Worm (Caenorhabditis elegans): ENCODE results near the gene M142.5.

DNA sequence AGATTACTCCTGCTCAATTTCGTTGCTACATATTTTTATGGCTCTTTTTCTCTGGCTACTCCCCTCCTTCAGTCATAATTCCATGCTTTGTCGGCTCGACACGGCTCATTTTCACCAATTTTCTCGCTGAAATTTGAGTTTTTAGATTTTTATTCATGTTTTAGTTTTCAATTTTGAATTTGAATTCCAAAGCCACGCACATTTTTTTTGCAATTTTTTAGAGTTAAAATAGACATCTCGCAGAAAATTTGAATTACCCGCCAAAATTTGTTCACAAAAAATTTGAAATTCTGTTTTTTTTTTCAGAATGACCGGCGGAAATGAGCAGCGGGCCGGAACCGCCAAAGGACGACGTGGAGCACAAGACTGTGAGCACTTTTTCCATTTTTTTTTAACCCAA is 28.7 kb upstream of the M142.5 start, which contains the start of gene unc-119:
- TF ChIP-seq lin-15B (tag; optimal IDR thresholded peaks at IDR 0.05) (no peak), fos-1 (tag; optimal IDR thresholded peaks at IDR 0.05) (no peak), tbx-2 (tag; optimal IDR thresholded peaks at IDR 0.05) (no peak), elt-1 (tag; optimal IDR thresholded peaks at IDR 0.05) (no peak), jun-1 (tag; optimal IDR thresholded peaks at IDR 0.05) (no peak), ceh-82 (tag; optimal IDR thresholded peaks at IDR 0.05) (no peak), aly-2 (tag; optimal IDR thresholded peaks at IDR 0.05) (no peak), skn-1 (tag; optimal IDR thresholded peaks at IDR 0.05) (no peak), elt-2 (tag; optimal IDR thresholded peaks at IDR 0.05) (no peak), nhr-12 (tag; optimal IDR thresholded peaks at IDR 0.05) (no peak), egl-27 (tag; optimal IDR thresholded peaks at IDR 0.05) (no peak)

All from whole organism, L3 larva.